Worm (Caenorhabditis elegans): ENCODE data around the gene sqv-7.

Gene sqv-7

DNA sequence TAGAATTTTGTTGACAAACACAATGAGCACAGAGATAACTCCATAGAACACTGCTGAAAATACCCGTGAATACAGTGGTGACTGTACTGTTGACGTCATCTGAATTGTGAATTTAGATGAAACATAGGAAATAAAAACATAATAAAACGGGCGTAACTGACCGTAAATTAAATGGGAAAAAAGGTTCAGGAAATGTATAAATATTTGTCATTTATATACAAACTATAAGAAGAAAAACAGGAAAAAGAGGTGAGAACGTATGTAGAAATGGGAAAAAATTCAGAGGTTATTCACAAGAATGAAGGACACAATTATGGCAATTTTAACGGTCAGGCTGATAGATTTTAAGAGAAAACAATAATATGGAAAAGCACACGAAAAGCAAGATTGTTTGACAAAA lies at the start of gene sqv-7:
Gene sqv-7, minus strand, starts transcription at position 101 of the 400 bp plus-strand sequence.
- TF ChIP-seq ref-2 (tag; optimal IDR thresholded peaks at IDR 0.05) (no peak), mec-3 (tag; optimal IDR thresholded peaks at IDR 0.05; ENCODE audit: borderline replicate concordance) (no peak), eyg-1 (tag; optimal IDR thresholded peaks at IDR 0.05) (no peak), hlh-8 (tag; optimal IDR thresholded peaks at IDR 0.05) (no peak), ceh-34 (tag; optimal IDR thresholded peaks at IDR 0.05) (no peak), nfya-1 (tag; optimal IDR thresholded peaks at IDR 0.05) (no peak), pros-1 (tag; optimal IDR thresholded peaks at IDR 0.05) (no peak), ceh-30 (tag; optimal IDR thresholded peaks at IDR 0.05) (no peak), syd-9 (tag; optimal IDR thresholded peaks at IDR 0.05) (no peak), ceh-9 (tag; optimal IDR thresholded peaks at IDR 0.05) (no peak), dve-1 (tag; optimal IDR thresholded peaks at IDR 0.05) (no peak), unc-3 (GFP tag; conservative IDR thresholded peaks at IDR 0.05) (no peak), unc-3 (tag; optimal IDR thresholded peaks at IDR 0.05) (no peak), K09A11.1 (tag; optimal IDR thresholded peaks at IDR 0.05; ENCODE audit: insufficient read depth) (no peak), ama-1 (optimal IDR thresholded peaks at IDR 0.05) (no peak), ceh-48 (tag; optimal IDR thresholded peaks at IDR 0.05) (no peak), ceh-18 (tag; optimal IDR thresholded peaks at IDR 0.05) (no peak)

DNA sequence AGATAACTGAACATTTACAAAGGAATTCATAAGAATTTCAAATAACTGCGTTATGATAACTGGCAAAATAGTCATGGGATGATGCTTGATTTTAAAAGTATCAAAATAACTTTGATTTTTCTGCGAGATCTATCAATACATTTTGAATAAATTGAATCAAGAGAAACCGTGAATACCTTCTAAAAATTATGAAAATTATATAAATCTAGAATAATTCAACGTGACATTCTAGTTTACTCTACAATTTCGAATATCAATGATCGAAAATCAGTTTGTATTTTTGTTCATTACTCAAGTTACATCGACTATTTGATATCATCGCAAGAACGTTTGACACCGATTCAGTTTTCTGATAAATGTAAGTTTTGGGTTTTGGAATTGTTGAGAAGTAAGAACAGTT lies 49.2 kb upstream of the sqv-7 start, which contains the start of gene acs-6:
Gene acs-6, plus strand, starts transcription at position 301 of the 400 bp plus-strand sequence.
- no peak for TF ChIP-seq nhr-11 (tag; optimal IDR thresholded peaks at IDR 0.05)
- no peak for TF ChIP-seq ahr-1 (tag; optimal IDR thresholded peaks at IDR 0.05)
- TF ChIP-seq ama-1 (optimal IDR thresholded peaks at IDR 0.05), result no peak
- no peak for TF ChIP-seq tbx-7 (tag; optimal IDR thresholded peaks at IDR 0.05)

DNA sequence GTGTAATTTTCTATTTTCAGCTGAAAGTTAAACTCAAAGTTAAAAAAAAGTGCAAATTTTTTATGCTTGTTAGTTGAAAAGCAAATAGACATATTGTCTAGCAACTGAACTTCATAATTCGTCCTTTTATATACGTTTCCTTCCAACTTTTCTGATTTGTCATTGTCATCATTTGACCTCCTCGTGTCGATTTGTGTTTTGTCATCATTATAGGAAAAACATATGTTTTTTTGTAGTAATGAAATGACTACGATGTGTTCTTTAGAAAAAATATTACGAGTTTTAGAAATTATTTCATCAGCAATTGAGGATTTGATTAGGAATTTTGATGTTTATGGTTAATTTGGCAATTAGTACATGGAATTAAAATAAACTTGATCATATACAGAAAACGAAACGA lies 48.3 kb upstream of the sqv-7 start:
- TF ChIP-seq T23F11.4 (GFP tag; optimal IDR thresholded peaks at IDR 0.05) (no peak), elt-2 (tag; optimal IDR thresholded peaks at IDR 0.05) (no peak), pha-4 (tag; optimal IDR thresholded peaks at IDR 0.05) (no peak), unc-42 (tag; optimal IDR thresholded peaks at IDR 0.05) (no peak), ref-2 (tag; optimal IDR thresholded peaks at IDR 0.05) (no peak), pros-1 (tag; optimal IDR thresholded peaks at IDR 0.05) (no peak), ceh-2 (tag; optimal IDR thresholded peaks at IDR 0.05) (no peak), odd-2 (tag; optimal IDR thresholded peaks at IDR 0.05) (no peak), tbx-2 (tag; optimal IDR thresholded peaks at IDR 0.05) (no peak), ahr-1 (tag; optimal IDR thresholded peaks at IDR 0.05) (no peak)

DNA sequence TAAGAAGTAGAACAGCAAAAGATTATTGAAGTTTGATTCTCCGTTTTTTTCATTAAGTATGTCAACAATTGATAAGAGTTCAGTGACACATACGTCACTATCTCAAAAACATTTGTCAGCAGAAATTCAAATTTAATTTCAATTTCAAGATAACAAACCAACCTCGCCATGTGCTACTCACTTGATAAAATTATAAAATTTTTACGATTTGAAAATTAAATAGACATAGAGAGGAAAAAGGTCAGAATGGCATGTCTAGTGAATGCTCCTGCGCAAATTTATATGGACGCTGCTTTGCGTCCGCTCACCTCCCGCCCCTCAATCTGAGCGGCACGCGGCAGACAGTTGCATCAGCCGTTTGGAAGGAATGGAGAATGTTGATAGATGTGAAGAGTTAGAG lies 47.7 kb upstream of the sqv-7 start:
- TF ChIP-seq pha-4 (tag; optimal IDR thresholded peaks at IDR 0.05) (no peak), sox-4 (tag; optimal IDR thresholded peaks at IDR 0.05) (no peak), ceh-22 (tag; optimal IDR thresholded peaks at IDR 0.05) (no peak), unc-3 (GFP tag; conservative IDR thresholded peaks at IDR 0.05) (no peak), unc-3 (tag; optimal IDR thresholded peaks at IDR 0.05) (no peak), C08G9.2 (tag; optimal IDR thresholded peaks at IDR 0.05) (no peak), eyg-1 (tag; optimal IDR thresholded peaks at IDR 0.05) (no peak), elt-2 (tag; optimal IDR thresholded peaks at IDR 0.05) (peak; percentile 34), ztf-16 (tag; optimal IDR thresholded peaks at IDR 0.05) (no peak)

DNA sequence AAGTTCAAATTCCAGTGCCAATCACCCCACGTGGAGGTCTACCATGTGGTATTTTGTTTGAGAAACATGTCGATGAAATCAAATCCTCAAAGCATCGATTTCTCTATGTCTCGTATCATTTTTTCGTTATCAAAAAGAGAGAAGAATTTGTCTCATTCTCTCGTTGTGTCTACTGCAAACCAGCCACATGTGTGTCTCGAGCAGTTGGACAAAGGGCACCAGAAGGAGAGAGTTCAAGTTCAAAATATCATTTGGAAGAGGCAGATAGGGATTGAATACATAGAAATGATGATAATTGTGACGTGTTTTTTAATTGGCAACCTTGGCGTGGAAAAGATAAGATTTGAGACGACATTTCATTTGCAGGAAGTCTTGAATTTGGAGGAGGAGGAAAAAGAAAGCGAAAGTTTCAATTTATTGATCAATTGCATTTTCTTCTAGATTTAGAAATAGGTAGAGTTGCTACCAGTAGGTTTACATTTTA lies 46.8 kb upstream of the sqv-7 start:
- no peak for TF ChIP-seq pax-1 (tag; optimal IDR thresholded peaks at IDR 0.05)
- TF ChIP-seq ceh-18 (tag; optimal IDR thresholded peaks at IDR 0.05), result no peak
- no peak for TF ChIP-seq pha-2 (tag; optimal IDR thresholded peaks at IDR 0.05)
- no peak for TF ChIP-seq syd-9 (tag; optimal IDR thresholded peaks at IDR 0.05)
- no peak for TF ChIP-seq che-1 (tag; optimal IDR thresholded peaks at IDR 0.05)
- peak; percentile 38 for TF ChIP-seq elt-2 (tag; optimal IDR thresholded peaks at IDR 0.05)
- TF ChIP-seq nhr-232 (tag; optimal IDR thresholded peaks at IDR 0.05), result no peak
